Fruit fly (Drosophila melanogaster): ENCODE data around the gene Arpc3B.

The Arpc3B gene

DNA sequence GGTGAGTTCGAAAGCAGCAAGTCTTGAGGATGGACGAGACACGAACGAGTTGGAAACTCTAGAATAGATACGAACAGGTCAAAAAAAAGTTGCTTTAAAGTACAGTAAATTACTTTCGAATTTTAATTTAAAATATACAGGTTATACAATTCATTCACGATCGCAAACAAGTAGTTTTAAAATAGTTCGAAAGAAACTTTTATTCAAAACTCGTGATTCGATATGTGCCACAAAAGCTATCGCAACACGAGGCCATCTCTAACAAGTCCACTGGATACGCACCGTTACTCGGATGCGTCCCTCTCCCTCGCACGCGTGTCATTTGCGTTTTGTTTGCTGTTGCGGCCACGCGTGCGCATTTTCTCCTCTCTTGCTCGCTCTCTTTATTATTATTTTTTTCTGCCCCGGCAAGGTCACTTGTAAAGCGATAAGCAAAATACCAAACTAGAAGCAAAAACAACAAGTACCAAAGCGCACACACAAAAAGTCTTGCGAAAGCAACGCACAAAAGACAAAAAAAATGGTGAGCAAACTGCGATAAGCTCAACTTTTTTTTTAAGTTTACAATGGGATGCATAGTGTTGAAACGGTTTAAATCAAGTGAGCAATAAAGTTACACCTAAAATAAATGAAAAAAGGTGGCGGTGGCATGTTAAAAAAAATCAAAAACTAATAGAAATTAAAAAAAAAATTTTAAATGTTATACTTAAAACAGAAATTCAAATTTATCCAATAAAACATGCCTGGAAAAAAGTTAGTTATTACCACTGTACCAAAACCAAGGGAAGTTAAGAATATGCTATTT, 19.6 kb upstream of the Arpc3B start (continued):
- TF ChIP-seq aop (GFP tag; IDR thresholded peaks at IDR 0.05), result no peak
- no peak for TF ChIP-seq bab2 (GFP tag; optimal IDR thresholded peaks at IDR 0.05)
- no peak for TF ChIP-seq slou (GFP tag; optimal IDR thresholded peaks at IDR 0.05)
- TF ChIP-seq yki (optimal IDR thresholded peaks at IDR 0.05), result no peak
- 0 out of 3 replicates have a peak, but pooled peaks have one; percentile 40 for TF ChIP-seq Mrtf (GFP tag; IDR thresholded peaks at IDR 0.05)
- peak; percentile 13 for TF ChIP-seq gsb-n (tag; optimal IDR thresholded peaks at IDR 0.05)
- TF ChIP-seq CG11085 (GFP tag; IDR thresholded peaks at IDR 0.05), result peak; percentile 47; the same call in 1 of the 2 replicates
- no peak for TF ChIP-seq CG31224 (GFP tag; IDR thresholded peaks at IDR 0.05)

DNA sequence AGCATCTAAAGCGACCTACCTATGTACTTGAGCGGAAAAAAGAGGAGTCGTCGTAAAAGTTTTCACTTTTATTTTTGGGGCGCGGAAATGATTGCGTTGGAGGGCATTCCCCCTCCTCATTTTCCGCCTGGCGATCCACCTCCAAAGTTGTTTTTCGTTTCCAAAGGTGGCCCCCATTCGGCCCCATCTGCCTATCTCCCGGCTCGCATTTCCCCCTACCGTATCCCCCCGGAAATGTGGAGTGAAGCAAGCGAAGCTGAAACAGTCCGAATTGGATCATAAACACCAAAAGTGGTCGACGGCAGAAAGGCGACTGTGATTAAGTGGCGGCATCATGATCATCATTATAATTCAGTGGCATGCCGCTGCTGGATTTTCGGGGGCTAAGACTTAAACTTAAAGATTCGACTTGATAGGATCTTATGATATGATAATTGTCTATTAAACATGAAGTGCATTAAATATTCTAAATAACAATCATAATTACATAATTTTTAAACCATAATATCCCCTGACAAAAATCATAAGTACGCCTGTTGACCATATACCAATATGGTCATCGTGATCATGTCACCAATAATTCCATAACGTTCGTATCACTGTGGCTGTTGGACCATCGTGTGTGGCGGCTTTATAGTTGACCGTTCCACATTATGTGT, 18.0 kb upstream of the Arpc3B start:
- TF ChIP-seq knrl (GFP tag; IDR thresholded peaks at IDR 0.05; ENCODE audit: partially characterized antibody) (no peak), CG18599 (GFP tag; optimal IDR thresholded peaks at IDR 0.05) (peak; percentile 88), CG7357 (GFP tag; IDR thresholded peaks at IDR 0.05) (peak; percentile 54; the same call in 1 of the 3 replicates), Awh (GFP tag; IDR thresholded peaks at IDR 0.05) (peak; percentile 41; the same call in 1 of the 2 replicates), eyg (GFP tag; optimal IDR thresholded peaks at IDR 0.05) (no peak), gro (GFP tag; optimal IDR thresholded peaks at IDR 0.05) (peak; percentile 59), dmrt11E (tag; optimal IDR thresholded peaks at IDR 0.05) (peak; percentile 33), hb (GFP tag; IDR thresholded peaks at IDR 0.05; ENCODE audit: partially characterized antibody) (no peak), Ptx1 (GFP tag; IDR thresholded peaks at IDR 0.05) (peak; percentile 72), exex (tag; optimal IDR thresholded peaks at IDR 0.05) (no peak), lab (GFP tag; optimal IDR thresholded peaks at IDR 0.05) (peak; percentile 82), fd96Cb (tag; optimal IDR thresholded peaks at IDR 0.05) (peak; percentile 74), seq (GFP tag; IDR thresholded peaks at IDR 0.05) (peak; percentile 41; the same call in 1 of the 2 replicates), jing (GFP tag; optimal IDR thresholded peaks at IDR 0.05) (peak; percentile 48), sr (GFP tag; IDR thresholded peaks at IDR 0.05) (no peak), CG15696 (tag; optimal IDR thresholded peaks at IDR 0.05) (no peak), CG2120 (GFP tag; optimal IDR thresholded peaks at IDR 0.05) (peak; percentile 82), fd64A (GFP tag; optimal IDR thresholded peaks at IDR 0.05) (peak; percentile 43), CG10431 (GFP tag; optimal IDR thresholded peaks at IDR 0.05) (no peak), Elba2 (GFP tag; optimal IDR thresholded peaks at IDR 0.05) (no peak), CG1792 (GFP tag; optimal IDR thresholded peaks at IDR 0.05) (peak; percentile 14), Oli (tag; optimal IDR thresholded peaks at IDR 0.05) (peak; percentile 82), CG9932 (GFP tag; IDR thresholded peaks at IDR 0.05) (peak; percentile 72), CG10462 (GFP tag; optimal IDR thresholded peaks at IDR 0.05) (no peak), Camta (GFP tag; optimal IDR thresholded peaks at IDR 0.05) (no peak), CG14014 (GFP tag; IDR thresholded peaks at IDR 0.05) (peak; percentile 79; the same call in 1 of the 2 replicates), HLH4C (GFP tag; IDR thresholded peaks at IDR 0.05; ENCODE audit: partially characterized antibody) (no peak), nom (GFP tag; optimal IDR thresholded peaks at IDR 0.05) (no peak), BEAF-32 (GFP tag; optimal IDR thresholded peaks at IDR 0.05) (no peak), run (tag; optimal IDR thresholded peaks at IDR 0.05) (peak; percentile 40), Med (GFP tag) (peak; percentile 88), Scr (GFP tag; IDR thresholded peaks at IDR 0.05; ENCODE audit: partially characterized antibody) (no peak), Xbp1 (GFP tag; optimal IDR thresholded peaks at IDR 0.05) (peak; percentile 79), bowl (GFP tag; IDR thresholded peaks at IDR 0.05) (peak; percentile 53; the same call in 1 of the 2 replicates), Blimp-1 (GFP tag; optimal IDR thresholded peaks at IDR 0.05) (peak; percentile 66), Hr3 (GFP tag; optimal IDR thresholded peaks at IDR 0.05) (peak; percentile 76), chif (GFP tag; optimal IDR thresholded peaks at IDR 0.05) (peak; percentile 17 to 61), CG10267 (tag; optimal IDR thresholded peaks at IDR 0.05) (peak; percentile 55), sim (GFP tag; IDR thresholded peaks at IDR 0.05) (no peak)

All from whole organism, embryonic.